Worm (Caenorhabditis elegans): ENCODE results near the gene cpd-2.
"Not testable (repeated sequence)": the region's sequence is repeated elsewhere in the genome, so short reads cannot be mapped to it uniquely, and the experiment has no call there.

cpd-2 gene

DNA sequence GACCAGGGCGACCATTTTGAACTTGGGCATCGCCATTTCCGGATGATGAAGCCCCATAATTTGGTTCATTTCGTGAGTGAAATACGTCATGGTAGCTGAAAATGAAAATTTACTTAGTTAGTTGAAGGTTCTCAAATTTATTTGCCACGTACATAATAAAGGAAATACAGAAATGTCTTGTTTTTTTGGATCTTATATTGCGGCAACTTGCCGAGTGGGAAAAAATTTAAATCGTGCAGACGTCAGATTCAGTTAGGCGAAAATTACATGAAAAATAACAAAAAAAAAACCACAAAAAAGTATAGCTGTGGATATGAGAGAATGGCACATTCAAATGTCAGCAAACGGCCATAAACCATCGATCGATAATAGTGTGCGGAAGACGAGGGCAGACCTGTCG, 9.2 kb downstream of the cpd-2 start, which contains the start of gene T27A8.2:
Gene T27A8.2, minus strand, starts transcription at position 101 of the 400 bp plus-strand sequence.
- TF ChIP-seq lin-40 (tag; optimal IDR thresholded peaks at IDR 0.05) (no peak), akir-1 (GFP tag; optimal IDR thresholded peaks at IDR 0.05) (no peak), madf-8 (GFP tag; conservative IDR thresholded peaks at IDR 0.05) (no peak), Y53F4B.3 (GFP tag; IDR thresholded peaks at IDR 0.05) (no peak), attf-6 (GFP tag; IDR thresholded peaks at IDR 0.05) (no peak), zim-3 (tag; optimal IDR thresholded peaks at IDR 0.05) (no peak)

DNA sequence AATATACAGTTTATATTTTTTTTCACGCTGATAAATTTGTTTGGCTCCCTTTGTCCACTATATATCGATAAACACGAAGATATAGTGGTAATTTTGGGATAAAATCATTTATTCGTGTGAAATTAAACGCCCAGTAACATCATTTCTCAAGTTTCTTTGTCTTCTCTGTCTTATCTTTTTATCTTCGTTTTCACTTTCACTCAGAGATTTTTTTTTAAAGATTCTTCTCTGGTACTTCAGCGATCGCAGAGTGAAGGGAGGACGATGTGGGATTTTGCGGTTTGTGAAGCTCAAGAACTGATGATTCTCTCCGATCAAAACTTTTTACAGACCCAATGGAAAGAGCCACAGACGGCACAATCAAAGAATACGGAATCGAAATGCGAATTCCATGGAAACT, 12.7 kb downstream of the cpd-2 start, which contains the start of gene T27A8.3:
Gene T27A8.3, plus strand, starts transcription at position 301 of the 400 bp plus-strand sequence.
- TF ChIP-seq aptf-2 (GFP tag; conservative IDR thresholded peaks at IDR 0.05); ama-1 (optimal IDR thresholded peaks at IDR 0.05); ama-1 (GFP tag; optimal IDR thresholded peaks at IDR 0.05); zim-3 (tag; optimal IDR thresholded peaks at IDR 0.05): not testable (repeated sequence)

ce11 chrX:16067984-16068383, 18.3 kb downstream of the cpd-2 start:
- TF ChIP-seq ceh-27 (GFP tag; optimal IDR thresholded peaks at IDR 0.05) (no peak), aptf-3 (GFP tag; IDR thresholded peaks at IDR 0.05) (no peak), ceh-91 (GFP tag; IDR thresholded peaks at IDR 0.05) (no peak), ztf-6 (GFP tag; IDR thresholded peaks at IDR 0.05) (no peak), attf-5 (GFP tag; optimal IDR thresholded peaks at IDR 0.05) (no peak), unc-130 (GFP tag; optimal IDR thresholded peaks at IDR 0.05) (no peak), rcor-1 (GFP tag; IDR thresholded peaks at IDR 0.05) (no peak), fkh-3 (tag; optimal IDR thresholded peaks at IDR 0.05) (no peak)

DNA sequence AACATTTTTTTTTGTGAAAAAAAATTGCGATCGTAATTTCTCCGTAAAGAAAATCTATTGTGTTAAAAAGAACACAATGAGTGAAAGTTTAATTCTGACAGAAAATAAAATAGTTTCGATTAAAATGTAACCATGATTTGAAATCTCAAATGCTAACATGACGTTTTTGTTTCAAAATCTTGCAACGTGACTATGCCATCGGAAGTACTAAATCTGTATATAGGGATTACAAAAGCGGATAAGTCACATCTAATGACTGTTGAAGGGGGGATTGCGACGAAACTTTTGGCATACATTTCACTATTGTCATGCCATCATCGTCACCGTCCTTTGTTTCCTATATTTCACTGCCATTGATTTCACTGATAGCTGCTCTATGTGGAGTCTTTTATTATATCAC, 22.9 kb downstream of the cpd-2 start, which contains the start of gene col-187:
Gene col-187, plus strand, starts transcription at position 301 of the 400 bp plus-strand sequence.
- no peak for TF ChIP-seq hlh-26 (GFP tag; conservative IDR thresholded peaks at IDR 0.05)
- TF ChIP-seq sptf-2 (GFP tag; optimal IDR thresholded peaks at IDR 0.05), result no peak
- no peak for TF ChIP-seq ccch-3 (GFP tag; optimal IDR thresholded peaks at IDR 0.05)
- no peak for TF ChIP-seq hsf-1 (GFP tag; IDR thresholded peaks at IDR 0.05)
- TF ChIP-seq nhr-120 (GFP tag; IDR thresholded peaks at IDR 0.05), result no peak
- TF ChIP-seq lin-35 (GFP tag; optimal IDR thresholded peaks at IDR 0.05), result no peak
- no peak for TF ChIP-seq nfyb-1 (GFP tag; IDR thresholded peaks at IDR 0.05)

DNA sequence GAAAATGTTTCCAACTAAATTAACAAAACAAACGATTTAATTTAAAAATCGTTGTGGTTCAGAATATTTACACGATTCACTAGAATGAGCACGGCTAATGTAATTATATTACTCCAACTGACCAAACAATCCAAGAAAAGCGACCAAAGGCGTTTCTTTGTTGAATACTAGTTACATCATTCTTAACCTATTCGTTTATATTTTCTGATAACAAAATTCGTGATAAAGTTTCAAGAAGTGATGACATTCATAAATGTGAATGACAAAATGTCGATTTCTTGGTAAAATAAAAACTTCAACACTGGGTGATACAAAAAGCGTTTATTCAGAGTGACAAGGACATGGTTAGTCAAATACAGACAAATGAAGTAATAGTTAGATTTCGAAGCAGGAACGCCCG, 26.8 kb downstream of the cpd-2 start, which contains the start of gene C30F2.4:
Gene C30F2.4, minus strand, starts transcription at position 101 of the 400 bp plus-strand sequence.
- TF ChIP-seq F55B11.4 (tag; optimal IDR thresholded peaks at IDR 0.05; ENCODE audit: borderline replicate concordance, insufficient read depth) (no peak), pbrm-1 (GFP tag; IDR thresholded peaks at IDR 0.05) (no peak), snpc-4 (GFP tag; optimal IDR thresholded peaks at IDR 0.05) (no peak), snpc-4 (tag; optimal IDR thresholded peaks at IDR 0.05) (no peak)

ce11 chrX:16078695-16079094, 29.0 kb downstream of the cpd-2 start:
- TF ChIP-seq pbrm-1 (GFP tag; IDR thresholded peaks at IDR 0.05), result no peak
- no peak for TF ChIP-seq unc-130 (GFP tag; optimal IDR thresholded peaks at IDR 0.05)
- no peak for TF ChIP-seq attf-3 (GFP tag; conservative IDR thresholded peaks at IDR 0.05)
- no peak for TF ChIP-seq hlh-26 (GFP tag; conservative IDR thresholded peaks at IDR 0.05)
- no peak for TF ChIP-seq nhr-179 (tag; optimal IDR thresholded peaks at IDR 0.05)
- TF ChIP-seq ceh-58 (GFP tag; IDR thresholded peaks at IDR 0.05), result no peak
- no peak for TF ChIP-seq snpc-4 (GFP tag; optimal IDR thresholded peaks at IDR 0.05)
- TF ChIP-seq snpc-4 (tag; optimal IDR thresholded peaks at IDR 0.05), result peak in 1 of 4 experiments; percentile 59
- TF ChIP-seq F33H1.4 (GFP tag; IDR thresholded peaks at IDR 0.05), result no peak
